Fruit fly (Drosophila melanogaster): ENCODE measurements around the gene Alg1.

Gene Alg1

DNA sequence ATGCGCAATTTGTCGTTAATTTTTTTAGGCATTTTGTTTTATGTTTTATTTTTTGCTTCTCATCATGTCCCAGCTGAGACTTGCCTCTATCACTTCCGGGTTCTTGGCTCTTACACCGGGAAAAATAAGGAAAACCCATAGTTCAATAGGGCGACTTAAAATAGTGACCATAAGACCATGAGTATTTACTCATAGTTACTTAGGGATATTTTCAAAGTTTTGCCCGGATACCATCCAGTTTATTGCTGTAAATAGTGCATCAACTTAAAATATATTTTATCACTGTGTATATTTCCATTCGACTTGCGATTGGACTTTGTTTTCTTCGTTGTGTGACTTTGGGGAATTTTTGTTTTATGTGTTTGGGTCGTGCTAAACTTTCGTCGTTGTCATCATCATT is 7.9 kb upstream of the Alg1 start (continued):
- peak; percentile 41 for TF ChIP-seq CG12219 (GFP tag; optimal IDR thresholded peaks at IDR 0.05)
- no peak for TF ChIP-seq sd (tag; optimal IDR thresholded peaks at IDR 0.05)
- TF ChIP-seq Side (GFP tag; optimal IDR thresholded peaks at IDR 0.05), result no peak
- peak; percentile 28 for TF ChIP-seq CG30403 (GFP tag; optimal IDR thresholded peaks at IDR 0.05)
- no peak for TF ChIP-seq exex (tag; optimal IDR thresholded peaks at IDR 0.05)
- no peak for TF ChIP-seq ro (GFP tag; IDR thresholded peaks at IDR 0.05)
- no peak for TF ChIP-seq Doc2 (GFP tag; IDR thresholded peaks at IDR 0.05)
- TF ChIP-seq wdn (GFP tag; IDR thresholded peaks at IDR 0.05), result no peak
- TF ChIP-seq Ets65A (GFP tag), result peak; percentile 10
- TF ChIP-seq ind (GFP tag; optimal IDR thresholded peaks at IDR 0.05), result peak; percentile 12
- TF ChIP-seq crc (GFP tag; optimal IDR thresholded peaks at IDR 0.05), result no peak
- TF ChIP-seq CG10431 (GFP tag; optimal IDR thresholded peaks at IDR 0.05), result no peak
- TF ChIP-seq ac (GFP tag; optimal IDR thresholded peaks at IDR 0.05), result no peak
- no peak for TF ChIP-seq CG4707 (GFP tag; optimal IDR thresholded peaks at IDR 0.05)
- no peak for TF ChIP-seq esg (GFP tag; conservative IDR thresholded peaks at IDR 0.05)
- peak; percentile 23 for TF ChIP-seq CG13424 (tag; optimal IDR thresholded peaks at IDR 0.05)
- TF ChIP-seq Spps (tag; optimal IDR thresholded peaks at IDR 0.05), result no peak
- no peak for TF ChIP-seq CG10979 (tag; optimal IDR thresholded peaks at IDR 0.05)
- TF ChIP-seq CG12659 (GFP tag; optimal IDR thresholded peaks at IDR 0.05), result peak; percentile 4
- no peak for TF ChIP-seq CG11093 (GFP tag; IDR thresholded peaks at IDR 0.05)
- no peak for TF ChIP-seq CG10959 (GFP tag; IDR thresholded peaks at IDR 0.05)
- TF ChIP-seq CG2202 (tag; optimal IDR thresholded peaks at IDR 0.05), result no peak
- TF ChIP-seq Blimp-1 (GFP tag; optimal IDR thresholded peaks at IDR 0.05), result no peak
- TF ChIP-seq CG3995 (GFP tag; optimal IDR thresholded peaks at IDR 0.05), result no peak
- TF ChIP-seq D (optimal IDR thresholded peaks at IDR 0.05), result no peak
- TF ChIP-seq D (GFP tag; optimal IDR thresholded peaks at IDR 0.05), result no peak
- no peak for TF ChIP-seq peb (GFP tag; IDR thresholded peaks at IDR 0.05)
- no peak for TF ChIP-seq HLH54F (GFP tag; optimal IDR thresholded peaks at IDR 0.05)
- TF ChIP-seq CG43689 (GFP tag; IDR thresholded peaks at IDR 0.05), result no peak
- TF ChIP-seq pho (GFP tag; optimal IDR thresholded peaks at IDR 0.05), result peak; percentile 0
- no peak for TF ChIP-seq Fer2 (tag; optimal IDR thresholded peaks at IDR 0.05)
- TF ChIP-seq CG18262 (tag; optimal IDR thresholded peaks at IDR 0.05), result peak; percentile 13
- TF ChIP-seq org-1 (GFP tag; optimal IDR thresholded peaks at IDR 0.05), result no peak
- TF ChIP-seq Asciz (GFP tag; optimal IDR thresholded peaks at IDR 0.05), result no peak
- TF ChIP-seq pros (GFP tag; optimal IDR thresholded peaks at IDR 0.05), result no peak
- TF ChIP-seq run (tag; optimal IDR thresholded peaks at IDR 0.05), result no peak
- TF ChIP-seq CG13624 (GFP tag; optimal IDR thresholded peaks at IDR 0.05), result no peak
- TF ChIP-seq CG7786 (GFP tag; optimal IDR thresholded peaks at IDR 0.05), result no peak
- TF ChIP-seq row (GFP tag; IDR thresholded peaks at IDR 0.05), result peak; percentile 48; the same call in 1 of the 3 replicates
- no peak for TF ChIP-seq pan (optimal IDR thresholded peaks at IDR 0.05)
- no peak for TF ChIP-seq pan (GFP tag; optimal IDR thresholded peaks at IDR 0.05 in 1 of 2, IDR thresholded peaks at IDR 0.05 in 1 of 2)
- no peak for TF ChIP-seq tll (GFP tag; optimal IDR thresholded peaks at IDR 0.05)
- TF ChIP-seq twi (tag; optimal IDR thresholded peaks at IDR 0.05), result no peak
- TF ChIP-seq ase (GFP tag; IDR thresholded peaks at IDR 0.05), result no peak
- TF ChIP-seq sna (GFP tag; IDR thresholded peaks at IDR 0.05; ENCODE audit: partially characterized antibody), result no peak
- no peak for TF ChIP-seq B-H1 (GFP tag; IDR thresholded peaks at IDR 0.05)
- TF ChIP-seq CG6654 (GFP tag; optimal IDR thresholded peaks at IDR 0.05), result no peak
- no peak for TF ChIP-seq CG13894 (tag; optimal IDR thresholded peaks at IDR 0.05)
- no peak for TF ChIP-seq zfh2 (GFP tag; optimal IDR thresholded peaks at IDR 0.05)
- TF ChIP-seq Sry-β (GFP tag; optimal IDR thresholded peaks at IDR 0.05), result no peak
- TF ChIP-seq unc-4 (GFP tag; IDR thresholded peaks at IDR 0.05; ENCODE audit: partially characterized antibody), result no peak
- no peak for TF ChIP-seq CG31365 (tag; optimal IDR thresholded peaks at IDR 0.05)
